Worm (Caenorhabditis elegans) whole organism, L2 larva: ENCODE results near the gene T10G3.2.

Experiments used
- C34F6.9 ChIP-seq: fragments of 150-350 bp; optimal IDR thresholded peaks from 2 replicates; lab custom pipeline; 2014; ENCODE audit warnings: missing biosample characterization, missing genetic modification characterization
- F13H6.1 ChIP-seq: sonication (generic microtip); optimal IDR thresholded peaks from 2 replicates; lab custom pipeline; 2016; ENCODE audit warnings: missing genetic modification characterization, missing compliant biosample characterization
- R02D3.7 ChIP-seq: fragments of 150-350 bp; optimal IDR thresholded peaks from 2 replicates; lab custom pipeline; 2014; ENCODE audit warnings: missing biosample characterization, missing genetic modification characterization
- alr-1 ChIP-seq: fragments of 150-350 bp; optimal IDR thresholded peaks from 2 replicates; lab custom pipeline; 2014; ENCODE audit warnings: missing biosample characterization, missing genetic modification characterization
- ama-1 ChIP-seq: fragments of 150-350 bp; optimal IDR thresholded peaks from 2 replicates; lab custom pipeline; 2018; ENCODE audit warnings: inconsistent platforms
- blmp-1 ChIP-seq: sonication (generic microtip); optimal IDR thresholded peaks from 2 replicates; lab custom pipeline; 2017; ENCODE audit warnings: missing genetic modification characterization, mild to moderate bottlenecking, missing compliant biosample characterization, antibody characterized with exemption, moderate library complexity; ENCODE audit not compliant: insufficient read depth
- ceh-16 ChIP-seq: fragments of 150-350 bp; optimal IDR thresholded peaks from 2 replicates; lab custom pipeline; 2014; ENCODE audit warnings: missing biosample characterization, missing genetic modification characterization
- crh-2 ChIP-seq: sonication (generic microtip); optimal IDR thresholded peaks from 2 replicates; lab custom pipeline; 2017; ENCODE audit warnings: missing biosample characterization, missing genetic modification characterization
- dmd-4 ChIP-seq: sonication (generic microtip); optimal IDR thresholded peaks from 2 replicates; lab custom pipeline; 2017; ENCODE audit warnings: missing biosample characterization, missing genetic modification characterization
- egl-27 ChIP-seq: sonication (generic microtip); optimal IDR thresholded peaks from 3 replicates; lab custom pipeline; 2017; ENCODE audit warnings: missing biosample characterization, missing genetic modification reagents, missing genetic modification characterization
- elt-1 ChIP-seq: fragments of 150-350 bp; optimal IDR thresholded peaks from 2 replicates; lab custom pipeline; 2014; ENCODE audit warnings: missing biosample characterization, missing genetic modification characterization
- elt-3 ChIP-seq: sonication (generic microtip); optimal IDR thresholded peaks from 2 replicates; lab custom pipeline; 2017; ENCODE audit warnings: missing biosample characterization, missing genetic modification characterization
- fos-1 ChIP-seq: fragments of 150-350 bp; optimal IDR thresholded peaks from 2 replicates; lab custom pipeline; 2014; ENCODE audit warnings: missing biosample characterization, missing genetic modification characterization
- lin-11 ChIP-seq: fragments of 150-350 bp; sonication (generic microtip); optimal IDR thresholded peaks from 2 replicates; lab custom pipeline; 2014; ENCODE audit warnings: missing biosample characterization, missing genetic modification characterization, inconsistent platforms, mixed read lengths
- lsy-2 ChIP-seq, 2 experiments: fragments of 150-350 bp in 1 of 2; sonication (generic microtip) in 1 of 2; optimal IDR thresholded peaks; 2 replicates each; lab custom pipeline; 2014 to 2017; ENCODE audit warnings: missing biosample characterization in 2 of 2, missing genetic modification characterization in 2 of 2
- mab-5 ChIP-seq: fragments of 150-350 bp; optimal IDR thresholded peaks from 2 replicates; lab custom pipeline; 2014; ENCODE audit warnings: missing biosample characterization, missing genetic modification characterization
- mdl-1 ChIP-seq, 2 experiments: fragments of 150-350 bp in 1 of 2; sonication (generic microtip) in 1 of 2; optimal IDR thresholded peaks; 2 replicates each; lab custom pipeline; 2017; ENCODE audit warnings: missing biosample characterization in 2 of 2, missing genetic modification characterization in 2 of 2
- nhr-10 ChIP-seq: sonication (generic microtip); optimal IDR thresholded peaks from 2 replicates; lab custom pipeline; 2017; ENCODE audit warnings: missing biosample characterization, missing genetic modification characterization
- nhr-11 ChIP-seq: fragments of 150-350 bp; optimal IDR thresholded peaks from 2 replicates; lab custom pipeline; 2014; ENCODE audit warnings: missing biosample characterization, missing genetic modification characterization
- nhr-21 ChIP-seq: fragments of 150-350 bp; optimal IDR thresholded peaks from 2 replicates; lab custom pipeline; 2014; ENCODE audit warnings: missing biosample characterization, missing genetic modification characterization
- nhr-23 ChIP-seq: fragments of 150-350 bp; optimal IDR thresholded peaks from 2 replicates; lab custom pipeline; 2014; ENCODE audit warnings: missing biosample characterization, missing genetic modification reagents, missing genetic modification characterization
- nhr-25 ChIP-seq: fragments of 150-350 bp; sonication (generic microtip); optimal IDR thresholded peaks from 3 replicates; lab custom pipeline; 2014; ENCODE audit warnings: missing biosample characterization, missing genetic modification characterization
- nhr-6 ChIP-seq: fragments of 150-350 bp; optimal IDR thresholded peaks from 2 replicates; lab custom pipeline; 2014; ENCODE audit warnings: missing biosample characterization, missing genetic modification characterization
- nhr-77 ChIP-seq: fragments of 150-350 bp; optimal IDR thresholded peaks from 2 replicates; lab custom pipeline; 2014; ENCODE audit warnings: missing biosample characterization, missing genetic modification characterization
- peb-1 ChIP-seq: fragments of 150-350 bp; optimal IDR thresholded peaks from 2 replicates; lab custom pipeline; 2014; ENCODE audit warnings: missing biosample characterization, missing genetic modification characterization
- sem-4 ChIP-seq: fragments of 150-350 bp; optimal IDR thresholded peaks from 2 replicates; lab custom pipeline; 2014; ENCODE audit warnings: missing biosample characterization, missing genetic modification reagents, missing genetic modification characterization
- sma-9 ChIP-seq, 2 experiments: fragments of 150-350 bp in 1 of 2; sonication (generic microtip) in 1 of 2; optimal IDR thresholded peaks; 2 replicates each; lab custom pipeline; 2014 to 2016; ENCODE audit warnings: missing genetic modification characterization in 2 of 2, mild to moderate bottlenecking in 1 of 2, missing biosample characterization in 1 of 2, missing compliant biosample characterization in 1 of 2, missing genetic modification reagents in 1 of 2, moderate library complexity in 1 of 2
- snpc-4 ChIP-seq: fragments of 150-350 bp; optimal IDR thresholded peaks from 2 replicates; lab custom pipeline; 2014; ENCODE audit warnings: missing biosample characterization, missing genetic modification characterization
- unc-39 ChIP-seq: fragments of 150-350 bp; optimal IDR thresholded peaks from 2 replicates; lab custom pipeline; 2014; ENCODE audit warnings: missing biosample characterization, missing genetic modification characterization
- unc-62 ChIP-seq: fragments of 150-350 bp; optimal IDR thresholded peaks from 2 replicates; lab custom pipeline; 2014; ENCODE audit warnings: missing biosample characterization, missing genetic modification reagents, missing genetic modification characterization
- zag-1 ChIP-seq: fragments of 150-350 bp; optimal IDR thresholded peaks from 2 replicates; lab custom pipeline; 2014; ENCODE audit warnings: missing biosample characterization, missing genetic modification characterization
- ztf-11 ChIP-seq: sonication (generic microtip); optimal IDR thresholded peaks from 2 replicates; lab custom pipeline; 2017; ENCODE audit warnings: missing biosample characterization, missing genetic modification characterization
- ztf-4 ChIP-seq: fragments of 150-350 bp; optimal IDR thresholded peaks from 2 replicates; lab custom pipeline; 2014; ENCODE audit warnings: missing biosample characterization, missing genetic modification characterization

T10G3.2 gene

ce11 chrV:13497322-13497847 is 17.7 kb upstream of the T10G3.2 start, which contains the start of the genes eea-1 and gut-2 (continued):
- TF ChIP-seq C34F6.9 (tag; lab: Kevin White, UChicago) = peak; percentile 86

ce11 chrV:13489830-13490229 is 10.2 kb upstream of the T10G3.2 start, which contains the start of gene T10G3.3:
TSS of gene T10G3.3 (minus strand) at chrV:13490199.
- TF ChIP-seq peb-1 (no peak), elt-3 (no peak), egl-27 (tag; lab: Kevin White, UChicago) (peak; percentile 13), lsy-2 (tag; optimal IDR thresholded peaks at IDR 0.05; lab: Kevin White, UChicago) (no peak), crh-2 (tag; lab: Kevin White, UChicago) (no peak), sem-4 (tag; lab: Kevin White, UChicago) (no peak), nhr-21 (tag; lab: Kevin White, UChicago) (peak; percentile 4), sma-9 (GFP tag; optimal IDR thresholded peaks at IDR 0.05; lab: Kevin White, UChicago) (peak; percentile 55), sma-9 (tag; optimal IDR thresholded peaks at IDR 0.05; lab: Kevin White, UChicago) (no peak), blmp-1 (tag; lab: Kevin White, UChicago) (peak; percentile 70), zag-1 (no peak), ztf-11 (tag; lab: Kevin White, UChicago) (no peak), elt-1 (peak; percentile 43), fos-1 (tag; lab: Kevin White, UChicago) (peak; percentile 51), ceh-16 (peak; percentile 57), nhr-25 (tag; lab: Kevin White, UChicago) (peak; percentile 61)

- no peak for TF ChIP-seq sem-4 (tag; lab: Kevin White, UChicago)
- no peak for TF ChIP-seq unc-39 (tag; lab: Kevin White, UChicago)
- no peak for TF ChIP-seq nhr-11
- no peak for TF ChIP-seq nhr-21 (tag; lab: Kevin White, UChicago)
- TF ChIP-seq snpc-4 (tag; lab: Kevin White, UChicago) = no peak
- no peak for TF ChIP-seq unc-62 (GFP tag; lab: Kevin White, UChicago)
- TF ChIP-seq R02D3.7 (tag; lab: Kevin White, UChicago) = no peak
- TF ChIP-seq nhr-77 (tag; lab: Kevin White, UChicago) = no peak
- no peak for TF ChIP-seq alr-1 (tag; lab: Kevin White, UChicago)
- peak; percentile 44 for TF ChIP-seq nhr-25 (tag; lab: Kevin White, UChicago)
- TF ChIP-seq ama-1 = no peak
- no peak for TF ChIP-seq mdl-1 (tag; optimal IDR thresholded peaks at IDR 0.05; lab: Kevin White, UChicago)
- no peak for TF ChIP-seq C34F6.9 (tag; lab: Kevin White, UChicago)
- TF ChIP-seq blmp-1 (tag; lab: Kevin White, UChicago) = peak; percentile 20
- TF ChIP-seq ztf-4 (tag; lab: Kevin White, UChicago) = no peak
- no peak for TF ChIP-seq F13H6.1 (tag; lab: Kevin White, UChicago)
- peak; percentile 46 for TF ChIP-seq sma-9 (GFP tag; optimal IDR thresholded peaks at IDR 0.05; lab: Kevin White, UChicago)
- TF ChIP-seq sma-9 (tag; optimal IDR thresholded peaks at IDR 0.05; lab: Kevin White, UChicago) = no peak
- TF ChIP-seq mab-5 = no peak
These were observed 8.7 kb upstream of the T10G3.2 start for ce11 chrV:13488297-13488803.

DNA sequence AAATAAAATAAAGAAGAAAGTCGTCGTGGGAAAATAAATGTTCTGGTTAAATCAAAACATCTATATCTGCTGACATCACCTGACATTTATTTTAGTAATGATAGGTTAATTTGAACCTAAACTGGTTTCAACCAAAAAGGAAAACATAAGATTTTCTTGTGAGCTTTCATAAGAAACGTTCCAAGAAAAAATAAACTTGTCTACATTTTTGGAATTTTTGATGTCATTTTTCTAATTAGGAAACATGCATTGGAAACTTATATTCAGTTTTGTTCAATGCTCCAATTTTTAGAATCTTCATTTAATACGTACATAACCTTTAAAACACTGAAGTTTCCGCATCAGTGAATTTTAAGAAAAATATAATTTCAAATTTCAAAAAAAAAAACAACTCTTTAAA is 6.1 kb upstream of the T10G3.2 start:
- TF ChIP-seq nhr-25 (tag; lab: Kevin White, UChicago) (no peak), nhr-11 (no peak), snpc-4 (tag; lab: Kevin White, UChicago) (no peak)

DNA sequence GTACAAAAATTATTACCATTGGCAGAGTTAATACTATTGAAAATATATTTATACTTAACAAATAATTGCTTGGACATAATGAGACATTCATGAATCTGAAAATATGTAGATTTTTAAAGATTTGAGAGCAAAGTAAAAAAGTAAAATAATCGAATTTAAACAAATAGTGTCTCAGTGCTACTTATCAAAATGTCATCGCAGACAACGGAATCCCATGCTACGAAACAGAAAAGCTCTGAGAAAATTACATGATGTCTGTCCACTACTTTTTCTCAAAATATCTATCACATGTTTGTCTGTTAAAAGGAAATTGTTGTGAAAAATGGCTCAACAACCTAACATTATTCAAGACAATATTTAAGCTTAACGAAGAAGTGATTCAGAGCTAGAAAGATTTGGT is 4.7 kb upstream of the T10G3.2 start, which contains the start of gene T10G3.4:
Gene T10G3.4, minus strand, starts transcription at position 101 of the 400 bp plus-strand sequence.
- TF ChIP-seq snpc-4 (tag; lab: Kevin White, UChicago) (no peak), nhr-6 (tag; lab: Kevin White, UChicago) (no peak)

DNA sequence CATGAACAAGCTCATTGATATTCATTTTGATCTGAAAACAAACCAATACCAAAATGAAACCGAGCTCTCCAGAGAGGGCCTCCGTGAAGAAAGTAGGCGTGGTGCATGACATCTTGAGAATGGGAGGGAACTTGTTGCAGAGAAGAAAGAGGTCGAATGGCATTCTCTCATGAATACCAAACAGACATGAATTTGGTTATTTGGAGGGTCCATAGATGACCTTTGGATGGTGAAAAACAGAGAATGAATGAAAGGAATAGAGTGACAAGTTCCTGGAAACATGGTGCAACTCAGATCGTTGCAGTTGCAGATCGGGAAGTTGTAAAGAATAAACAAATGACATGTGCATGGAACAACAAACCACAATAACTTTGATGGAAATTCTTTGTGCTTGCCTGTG is 3.3 kb downstream of the T10G3.2 start, which contains the start of gene T10G3.8:
Gene T10G3.8, minus strand, starts transcription at position 101 of the 400 bp plus-strand sequence.
- TF ChIP-seq blmp-1 (tag; lab: Kevin White, UChicago) (no peak), dmd-4 (no peak), nhr-10 (tag; lab: Kevin White, UChicago) (no peak), lin-11 (tag; lab: Kevin White, UChicago) (no peak), zag-1 (no peak), nhr-23 (tag; lab: Kevin White, UChicago) (no peak), unc-39 (tag; lab: Kevin White, UChicago) (no peak), mab-5 (no peak), snpc-4 (tag; lab: Kevin White, UChicago) (no peak), C34F6.9 (tag; lab: Kevin White, UChicago) (no peak)
